Fruit fly (Drosophila melanogaster): ENCODE measurements around the gene Targ1.

- no peak for TF ChIP-seq CTCF (optimal IDR thresholded peaks at IDR 0.05)
- no peak for TF ChIP-seq CG8478 (optimal IDR thresholded peaks at IDR 0.05)
These were observed 23.6 kb upstream of the Targ1 start, which contains the start of gene Eip78C for dm6 chr3L:21226309-21226708.
